Fruit fly (Drosophila melanogaster) whole organism, embryonic: ENCODE data around the gene Pld3.

Experiments
- Ada2b ChIP-seq: fragments of 200-800 bp; sonication (Bioruptor generic); IDR thresholded peaks from 2 replicates; pipeline ENCODE4 v1.3.6; 2022; ENCODE audit warnings: missing biosample characterization, missing genetic modification characterization
- CG1024 ChIP-seq: fragments of 200-800 bp; sonication (Bioruptor generic); IDR thresholded peaks from 2 replicates; pipeline ENCODE4 v1.3.6; 2022; ENCODE audit warnings: missing biosample characterization, missing genetic modification characterization
- CG10267 ChIP-seq: fragments of 200-800 bp; sonication (Bioruptor generic); optimal IDR thresholded peaks from 2 replicates; lab custom pipeline; 2018; ENCODE audit warnings: missing biosample characterization, mild to moderate bottlenecking, missing genetic modification characterization, moderate library complexity
- CG15601 ChIP-seq: fragments of 200-800 bp; sonication (Bioruptor generic); optimal IDR thresholded peaks from 3 replicates; lab custom pipeline; 2019; ENCODE audit warnings: missing biosample characterization, mild to moderate bottlenecking, missing genetic modification characterization, moderate library complexity
- CG15696 ChIP-seq: fragments of 200-800 bp; sonication (Bioruptor generic); optimal IDR thresholded peaks from 2 replicates; lab custom pipeline; 2019; ENCODE audit warnings: missing biosample characterization, mild to moderate bottlenecking, missing genetic modification characterization, moderate library complexity
- CG16813 ChIP-seq: fragments of 200-800 bp; sonication (Bioruptor generic); IDR thresholded peaks from 3 replicates; pipeline ENCODE4 v1.3.6; 2022; ENCODE audit warnings: missing biosample characterization, missing genetic modification characterization; ENCODE audit not compliant: partially characterized antibody
- CG16815 ChIP-seq: fragments of 200-800 bp; sonication (Bioruptor generic); optimal IDR thresholded peaks from 3 replicates; lab custom pipeline; 2017; ENCODE audit warnings: missing biosample characterization, mild to moderate bottlenecking, missing genetic modification characterization
- CG18262 ChIP-seq: fragments of 200-800 bp; optimal IDR thresholded peaks from 3 replicates; lab custom pipeline; 2019; ENCODE audit warnings: missing biosample characterization, mild to moderate bottlenecking, missing genetic modification characterization, moderate library complexity
- CG18476 ChIP-seq: fragments of 200-800 bp; sonication (Bioruptor generic); optimal IDR thresholded peaks from 2 replicates; lab custom pipeline; 2016; ENCODE audit warnings: missing biosample characterization, mild to moderate bottlenecking, missing genetic modification characterization
- CG2712 ChIP-seq: fragments of 200-800 bp; optimal IDR thresholded peaks from 3 replicates; lab custom pipeline; 2019; ENCODE audit warnings: missing biosample characterization, mild to moderate bottlenecking, missing genetic modification characterization, moderate library complexity
- CG32772 ChIP-seq: fragments of 200-800 bp; sonication (Bioruptor generic); IDR thresholded peaks from 2 replicates; pipeline ENCODE4 v1.3.6; 2022; ENCODE audit warnings: missing biosample characterization, missing genetic modification characterization
- CG4404 ChIP-seq: fragments of 200-800 bp; sonication (Bioruptor generic); IDR thresholded peaks from 2 replicates; pipeline ENCODE4 v1.3.6; 2022; ENCODE audit warnings: missing biosample characterization, missing genetic modification characterization
- CG4424 ChIP-seq: fragments of 200-800 bp; sonication (Bioruptor generic); optimal IDR thresholded peaks from 3 replicates; lab custom pipeline; 2016; ENCODE audit warnings: missing biosample characterization, missing genetic modification characterization
- CG4617 ChIP-seq: fragments of 200-800 bp; sonication (Bioruptor generic); optimal IDR thresholded peaks from 3 replicates; lab custom pipeline; 2016; ENCODE audit warnings: missing biosample characterization, missing genetic modification characterization, borderline replicate concordance
- CG6683 ChIP-seq: fragments of 200-800 bp; sonication (Bioruptor generic); optimal IDR thresholded peaks from 2 replicates; lab custom pipeline; 2017; ENCODE audit warnings: missing biosample characterization, mild to moderate bottlenecking, missing genetic modification characterization, missing genetic modification reagents
- CG6765 ChIP-seq: fragments of 200-800 bp; sonication (Bioruptor generic); optimal IDR thresholded peaks from 3 replicates; lab custom pipeline; 2017; ENCODE audit warnings: missing biosample characterization, mild to moderate bottlenecking, missing genetic modification characterization
- CG7786 ChIP-seq: fragments of 200-800 bp; sonication (Bioruptor generic); optimal IDR thresholded peaks from 2 replicates; lab custom pipeline; 2016; ENCODE audit warnings: missing biosample characterization, missing genetic modification characterization
- CG8281 ChIP-seq: fragments of 200-800 bp; sonication (Bioruptor generic); optimal IDR thresholded peaks from 2 replicates; lab custom pipeline; 2018; ENCODE audit warnings: missing biosample characterization, mild to moderate bottlenecking, missing genetic modification characterization, moderate library complexity
- CG9437 ChIP-seq: fragments of 200-800 bp; sonication (Bioruptor generic); optimal IDR thresholded peaks from 2 replicates; lab custom pipeline; 2018; ENCODE audit warnings: missing biosample characterization, mild to moderate bottlenecking, missing genetic modification characterization
- CHES-1-like ChIP-seq: fragments of 200-800 bp; sonication (Bioruptor generic); optimal IDR thresholded peaks from 2 replicates; lab custom pipeline; 2016; ENCODE audit warnings: missing biosample characterization, missing genetic modification characterization
- CTCF ChIP-seq: fragments of 200-800 bp; sonication (Bioruptor generic); optimal IDR thresholded peaks from 2 replicates; lab custom pipeline; 2017; ENCODE audit warnings: missing biosample characterization, mild to moderate bottlenecking, missing genetic modification characterization, moderate library complexity
- Camta ChIP-seq: fragments of 200-800 bp; sonication (Bioruptor generic); optimal IDR thresholded peaks from 2 replicates; lab custom pipeline; 2016; ENCODE audit warnings: missing biosample characterization, missing genetic modification characterization
- Ets97D ChIP-seq: fragments of 200-800 bp; sonication (Bioruptor generic); optimal IDR thresholded peaks from 3 replicates; lab custom pipeline; 2016; ENCODE audit warnings: missing biosample characterization, missing genetic modification characterization
- GATAe ChIP-seq: fragments of 200-800 bp; sonication (Bioruptor generic); conservative IDR thresholded peaks from 2 replicates; pipeline ENCODE4 v1.3.6; 2022; ENCODE audit warnings: missing biosample characterization, missing genetic modification characterization
- HLH4C ChIP-seq: fragments of 200-800 bp; sonication (Bioruptor generic); IDR thresholded peaks from 3 replicates; pipeline ENCODE4 v1.3.6; 2022; ENCODE audit warnings: missing biosample characterization, missing genetic modification characterization; ENCODE audit not compliant: partially characterized antibody
- Hmx ChIP-seq: fragments of 200-800 bp; sonication (Bioruptor generic); optimal IDR thresholded peaks from 2 replicates; lab custom pipeline; 2016; ENCODE audit warnings: missing biosample characterization, missing genetic modification characterization
- Kr ChIP-seq: fragments of 200-800 bp; sonication (Bioruptor generic); optimal IDR thresholded peaks from 2 replicates; lab custom pipeline; 2017; ENCODE audit warnings: missing biosample characterization, mild to moderate bottlenecking, missing genetic modification characterization
- MBD-R2 ChIP-seq: fragments of 200-800 bp; sonication (Bioruptor generic); IDR thresholded peaks from 2 replicates; pipeline ENCODE4 v1.3.6; 2022; ENCODE audit warnings: missing biosample characterization, missing genetic modification characterization
- Max ChIP-seq: fragments of 200-800 bp; sonication (Bioruptor generic); optimal IDR thresholded peaks from 2 replicates; lab custom pipeline; 2016; ENCODE audit warnings: missing biosample characterization, mild to moderate bottlenecking, missing genetic modification characterization
- Rx ChIP-seq: fragments of 200-800 bp; sonication (Bioruptor generic); IDR thresholded peaks from 2 replicates; pipeline ENCODE4 v1.3.6; 2022; ENCODE audit warnings: missing biosample characterization, missing genetic modification characterization
- Sox100B ChIP-seq: fragments of 200-800 bp; sonication (Bioruptor generic); optimal IDR thresholded peaks from 3 replicates; lab custom pipeline; 2018; ENCODE audit warnings: missing biosample characterization, mild to moderate bottlenecking, missing genetic modification characterization
- Sox102F ChIP-seq: fragments of 200-800 bp; sonication (Bioruptor generic); optimal IDR thresholded peaks from 2 replicates; lab custom pipeline; 2018; ENCODE audit warnings: missing biosample characterization, mild to moderate bottlenecking, missing genetic modification characterization, moderate library complexity
- Ssrp ChIP-seq: fragments of 200-800 bp; sonication (Bioruptor generic); optimal IDR thresholded peaks from 2 replicates; lab custom pipeline; 2018; ENCODE audit warnings: missing biosample characterization, mild to moderate bottlenecking, missing genetic modification characterization, moderate library complexity
- da ChIP-seq: fragments of 200-800 bp; sonication (Bioruptor generic); optimal IDR thresholded peaks from 2 replicates; lab custom pipeline; 2016; ENCODE audit warnings: missing biosample characterization, missing genetic modification characterization
- danr ChIP-seq: fragments of 200-800 bp; sonication (Bioruptor generic); IDR thresholded peaks from 2 replicates; pipeline ENCODE4 v1.3.6; 2022; ENCODE audit warnings: missing biosample characterization, missing genetic modification characterization
- ems ChIP-seq: fragments of 200-800 bp; sonication (Bioruptor generic); optimal IDR thresholded peaks from 3 replicates; lab custom pipeline; 2016; ENCODE audit warnings: missing biosample characterization, missing genetic modification characterization
- eve ChIP-seq, 2 experiments: fragments of >200 bp; optimal IDR thresholded peaks; 2 replicates each; lab custom pipeline; 2017; ENCODE audit warnings: missing biosample characterization in 2 of 2, missing genetic modification characterization in 2 of 2
- exex ChIP-seq: fragments of 200-800 bp; sonication (Bioruptor generic); optimal IDR thresholded peaks from 4 replicates; lab custom pipeline; 2018; ENCODE audit warnings: missing biosample characterization, mild to moderate bottlenecking, missing genetic modification characterization, moderate library complexity
- gcm2 ChIP-seq: fragments of 200-800 bp; sonication (Bioruptor generic); optimal IDR thresholded peaks from 2 replicates; lab custom pipeline; 2016; ENCODE audit warnings: missing biosample characterization, missing genetic modification characterization
- gsb-n ChIP-seq: fragments of 200-800 bp; sonication (Bioruptor generic); optimal IDR thresholded peaks from 3 replicates; lab custom pipeline; 2018; ENCODE audit warnings: missing biosample characterization, mild to moderate bottlenecking, missing genetic modification characterization
- hbn ChIP-seq: fragments of 200-800 bp; sonication (Bioruptor generic); IDR thresholded peaks from 2 replicates; pipeline ENCODE4 v1.3.6; 2022; ENCODE audit warnings: missing biosample characterization, missing genetic modification characterization; ENCODE audit not compliant: partially characterized antibody
- kay ChIP-seq: fragments of 200-800 bp; sonication (Bioruptor generic); optimal IDR thresholded peaks from 2 replicates; lab custom pipeline; 2016; ENCODE audit warnings: missing biosample characterization, missing genetic modification characterization
- maf-S ChIP-seq: fragments of 200-800 bp; sonication (Bioruptor generic); optimal IDR thresholded peaks from 2 replicates; lab custom pipeline; 2016; ENCODE audit warnings: missing biosample characterization, missing genetic modification characterization
- mirr ChIP-seq: fragments of 200-800 bp; sonication (Bioruptor generic); optimal IDR thresholded peaks from 3 replicates; lab custom pipeline; 2018; ENCODE audit warnings: missing biosample characterization, mild to moderate bottlenecking, missing genetic modification characterization
- nau ChIP-seq: fragments of 200-800 bp; sonication (Bioruptor generic); optimal IDR thresholded peaks from 3 replicates; lab custom pipeline; 2017; ENCODE audit warnings: missing biosample characterization, mild to moderate bottlenecking, missing genetic modification characterization, missing genetic modification reagents
- oc ChIP-seq: fragments of 200-800 bp; sonication (Bioruptor generic); optimal IDR thresholded peaks from 2 replicates; lab custom pipeline; 2018; ENCODE audit warnings: missing biosample characterization, mild to moderate bottlenecking, missing genetic modification characterization, moderate library complexity
- odd ChIP-seq: fragments of 200-800 bp; sonication (Bioruptor generic); optimal IDR thresholded peaks from 2 replicates; lab custom pipeline; 2017; ENCODE audit warnings: missing biosample characterization, mild to moderate bottlenecking, missing genetic modification characterization
- sim ChIP-seq: fragments of 200-800 bp; sonication (Bioruptor generic); IDR thresholded peaks from 2 replicates; pipeline ENCODE4 v1.3.6; 2022; ENCODE audit warnings: missing biosample characterization, missing genetic modification characterization
- slp2 ChIP-seq: fragments of 200-800 bp; sonication (Bioruptor generic); optimal IDR thresholded peaks from 2 replicates; lab custom pipeline; 2016; ENCODE audit warnings: missing biosample characterization, missing genetic modification characterization
- sna ChIP-seq: fragments of 200-800 bp; sonication (Bioruptor generic); IDR thresholded peaks from 2 replicates; pipeline ENCODE4 v1.3.6; 2022; ENCODE audit warnings: missing biosample characterization, missing genetic modification characterization; ENCODE audit not compliant: partially characterized antibody
- vvl ChIP-seq: fragments of 200-800 bp; sonication (Bioruptor generic); IDR thresholded peaks from 2 replicates; pipeline ENCODE4 v1.3.6; 2022; ENCODE audit warnings: missing biosample characterization, missing genetic modification characterization
- wor ChIP-seq: fragments of 200-800 bp; sonication (Bioruptor generic); IDR thresholded peaks from 2 replicates; pipeline ENCODE4 v1.3.6; 2022; ENCODE audit warnings: missing biosample characterization, missing genetic modification characterization

The Pld3 gene

DNA sequence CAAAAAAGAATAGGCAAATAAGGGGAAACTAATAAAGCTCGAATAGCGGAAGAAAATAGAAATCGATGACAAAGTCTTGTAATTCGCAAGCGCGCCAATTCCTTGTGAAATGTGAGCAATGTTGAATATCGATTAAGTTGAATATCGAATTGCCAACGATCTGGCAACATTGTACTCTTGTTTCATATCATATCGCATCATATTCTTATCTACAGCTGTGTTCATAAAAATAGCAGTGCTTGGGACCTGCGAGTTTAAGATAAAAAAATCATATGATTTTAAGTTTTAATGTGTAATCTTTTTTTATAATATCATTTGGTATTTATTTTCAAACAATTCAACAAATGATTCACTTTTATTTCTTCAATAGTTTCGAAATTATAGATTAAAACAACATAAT is 9.6 kb upstream of the Pld3 start (continued):
- TF ChIP-seq CHES-1-like (GFP tag; lab: Kevin White, UChicago) (no peak), CG15696 (tag; lab: Kevin White, UChicago) (peak; percentile 28), CG32772 (GFP tag; lab: Robert Waterston, UW) (0 out of 2 replicates have a peak, but pooled peaks have one; percentile 23), CG7786 (no peak), Ada2b (GFP tag; lab: Robert Waterston, UW) (peak; percentile 55), CG8281 (tag; lab: Kevin White, UChicago) (no peak), Kr (GFP tag; lab: Kevin White, UChicago) (no peak), CG6683 (GFP tag; lab: Kevin White, UChicago) (no peak), CG15601 (tag; lab: Kevin White, UChicago) (peak; percentile 29), CG2712 (peak; percentile 69), nau (GFP tag; lab: Kevin White, UChicago) (peak; percentile 41), maf-S (GFP tag; lab: Kevin White, UChicago) (no peak), eve (GFP tag; optimal IDR thresholded peaks at IDR 0.05; lab: Kevin White, UChicago) (no peak), CG10267 (tag; lab: Kevin White, UChicago) (peak; percentile 66), Rx (GFP tag; lab: Robert Waterston, UW) (no peak), CG6765 (no peak), exex (tag; lab: Kevin White, UChicago) (peak; percentile 27), Ets97D (GFP tag; lab: Kevin White, UChicago) (peak; percentile 55), CTCF (GFP tag; lab: Kevin White, UChicago) (no peak), Ssrp (tag; lab: Kevin White, UChicago) (no peak), CG4424 (GFP tag; lab: Kevin White, UChicago) (peak; percentile 53), sna (GFP tag; lab: Robert Waterston, UW) (no peak; the same call in 1 of the 2 replicates), CG9437 (peak; percentile 32), gcm2 (GFP tag; lab: Kevin White, UChicago) (no peak), Max (GFP tag; lab: Kevin White, UChicago) (no peak), wor (GFP tag; lab: Robert Waterston, UW) (no peak), da (no peak), sim (GFP tag; lab: Robert Waterston, UW) (peak; percentile 43; the same call in 1 of the 2 replicates), Sox102F (GFP tag; lab: Kevin White, UChicago) (no peak), slp2 (no peak), kay (peak; percentile 38), odd (GFP tag; lab: Kevin White, UChicago) (no peak), CG16813 (GFP tag; lab: Robert Waterston, UW) (peak; percentile 45; the same call in 1 of the 3 replicates), CG18262 (tag; lab: Kevin White, UChicago) (peak; percentile 62), mirr (GFP tag; lab: Kevin White, UChicago) (no peak), CG16815 (no peak), ems (no peak), CG18476 (GFP tag; lab: Kevin White, UChicago) (peak; percentile 7), oc (tag; lab: Kevin White, UChicago) (no peak), vvl (peak; percentile 71), GATAe (peak; percentile 90), Hmx (GFP tag; lab: Kevin White, UChicago) (no peak), hbn (GFP tag; lab: Robert Waterston, UW) (peak; percentile 73), HLH4C (peak; percentile 76), MBD-R2 (GFP tag; lab: Robert Waterston, UW) (peak; percentile 62), gsb-n (tag; lab: Kevin White, UChicago) (peak; percentile 50), Sox100B (GFP tag; lab: Kevin White, UChicago) (peak; percentile 47), CG1024 (GFP tag; lab: Robert Waterston, UW) (no peak), CG4404 (GFP tag; lab: Robert Waterston, UW) (no peak), CG4617 (GFP tag; lab: Kevin White, UChicago) (no peak), danr (no peak), Camta (GFP tag; lab: Kevin White, UChicago) (peak; percentile 16)
